Worm (Caenorhabditis elegans): ENCODE data around the gene R07B1.8.
A peak's percentile ranks its signal among the peaks of the same experiment; 100 is the strongest.

The R07B1.8 gene

ce11 chrX:9822606-9823264 is 49.7 kb downstream of the R07B1.8 start (continued):
- TF ChIP-seq lin-39 (tag; optimal IDR thresholded peaks at IDR 0.05) (no peak), nhr-237 (tag; optimal IDR thresholded peaks at IDR 0.05) (no peak), tra-1 (GFP tag; IDR thresholded peaks at IDR 0.05) (no peak), attf-4 (tag; optimal IDR thresholded peaks at IDR 0.05) (no peak), Y5F2A.4 (GFP tag; optimal IDR thresholded peaks at IDR 0.05) (no peak), nhr-102 (tag; optimal IDR thresholded peaks at IDR 0.05) (no peak), Y75B8A.6 (GFP tag; IDR thresholded peaks at IDR 0.05) (no peak), Y105C5A.15 (GFP tag; IDR thresholded peaks at IDR 0.05) (no peak), nhr-25 (tag; optimal IDR thresholded peaks at IDR 0.05; ENCODE audit: borderline replicate concordance, insufficient read depth) (peak; percentile 59), lin-29 (GFP tag; IDR thresholded peaks at IDR 0.05) (no peak), ces-1 (GFP tag; optimal IDR thresholded peaks at IDR 0.05) (no peak), nhr-41 (GFP tag; IDR thresholded peaks at IDR 0.05) (no peak), T26A8.4 (GFP tag; IDR thresholded peaks at IDR 0.05) (no peak), lin-38 (GFP tag; IDR thresholded peaks at IDR 0.05) (no peak), unc-62 (GFP tag; optimal IDR thresholded peaks at IDR 0.05 in 1 of 2) (peak in 1 of 2 experiments; percentile 93), unc-62 (tag; optimal IDR thresholded peaks at IDR 0.05) (no peak), mdt-29 (GFP tag; IDR thresholded peaks at IDR 0.05) (no peak), zip-2 (tag; optimal IDR thresholded peaks at IDR 0.05) (no peak), saeg-2 (GFP tag; IDR thresholded peaks at IDR 0.05) (no peak), nhr-11 (tag; optimal IDR thresholded peaks at IDR 0.05) (peak; percentile 20), dmd-8 (GFP tag; IDR thresholded peaks at IDR 0.05) (no peak), egl-43 (GFP tag; IDR thresholded peaks at IDR 0.05) (no peak), fos-1 (tag; optimal IDR thresholded peaks at IDR 0.05) (no peak), daf-16 (GFP tag; optimal IDR thresholded peaks at IDR 0.05) (no peak), daf-16 (tag; optimal IDR thresholded peaks at IDR 0.05) (peak; percentile 77), F10B5.3 (tag; optimal IDR thresholded peaks at IDR 0.05) (no peak), rbr-2 (tag; optimal IDR thresholded peaks at IDR 0.05) (peak; percentile 75), snpc-1.2 (GFP tag; IDR thresholded peaks at IDR 0.05) (no peak), mep-1 (tag; optimal IDR thresholded peaks at IDR 0.05) (peak; percentile 85), dpl-1 (GFP tag; optimal IDR thresholded peaks at IDR 0.05) (peak; percentile 23), madf-5 (GFP tag; IDR thresholded peaks at IDR 0.05) (no peak), ceh-28 (tag; optimal IDR thresholded peaks at IDR 0.05) (peak; percentile 38), F26F4.8 (GFP tag; conservative IDR thresholded peaks at IDR 0.05) (no peak), mxl-2 (GFP tag; conservative IDR thresholded peaks at IDR 0.05) (no peak), daf-12 (tag; optimal IDR thresholded peaks at IDR 0.05) (no peak), php-3 (GFP tag; IDR thresholded peaks at IDR 0.05) (0 out of 2 replicates have a peak, but pooled peaks have one; percentile 15), nhr-6 (tag; optimal IDR thresholded peaks at IDR 0.05) (peak; percentile 42), zip-11 (GFP tag; IDR thresholded peaks at IDR 0.05) (no peak), nhr-77 (tag; optimal IDR thresholded peaks at IDR 0.05) (no peak), F44E2.7 (GFP tag; IDR thresholded peaks at IDR 0.05) (no peak), mdl-1 (tag; optimal IDR thresholded peaks at IDR 0.05) (peak in 1 of 2 experiments; percentile 76), ceh-20 (GFP tag; IDR thresholded peaks at IDR 0.05) (no peak), ztf-11 (tag; optimal IDR thresholded peaks at IDR 0.05) (no peak), jun-1 (tag; optimal IDR thresholded peaks at IDR 0.05) (no peak), lin-1 (GFP tag; IDR thresholded peaks at IDR 0.05) (no peak), skn-1 (tag; optimal IDR thresholded peaks at IDR 0.05) (no peak), ceh-32 (tag; optimal IDR thresholded peaks at IDR 0.05; ENCODE audit: poor library complexity) (no peak), egl-27 (tag; optimal IDR thresholded peaks at IDR 0.05) (no peak), Y48G9A.11 (GFP tag; IDR thresholded peaks at IDR 0.05) (no peak), hlh-30 (tag; optimal IDR thresholded peaks at IDR 0.05; ENCODE audit: insufficient read depth) (peak; percentile 61), spr-3 (GFP tag; optimal IDR thresholded peaks at IDR 0.05) (no peak), nhr-48 (tag; optimal IDR thresholded peaks at IDR 0.05) (no peak)
